Fruit fly (Drosophila melanogaster): ENCODE results near the gene CRMP.
A peak's percentile ranks its signal among the peaks of the same experiment; 100 is the strongest.

CRMP gene

DNA sequence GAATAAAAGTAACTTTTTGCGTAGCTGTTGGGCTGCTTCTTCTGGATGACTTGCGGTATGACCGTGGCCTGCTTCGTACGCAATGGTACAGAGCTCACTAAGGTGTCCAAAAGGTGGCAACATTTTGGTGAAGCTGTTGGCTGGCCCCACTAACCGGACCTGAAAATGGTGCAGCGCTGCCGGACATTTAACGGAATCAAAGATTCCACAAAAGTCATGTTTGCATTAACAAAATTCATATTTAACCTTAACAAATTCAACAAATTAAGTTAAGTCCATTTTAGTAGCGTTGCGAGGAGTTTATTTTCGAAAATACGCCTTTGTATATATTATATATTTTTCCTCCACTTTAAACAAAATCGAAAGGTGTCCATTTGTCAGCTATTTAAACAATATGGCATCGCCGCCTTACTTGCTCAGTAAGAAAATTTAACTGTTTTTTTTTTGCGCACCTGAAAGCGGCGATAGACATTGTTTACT, 30.2 kb downstream of the CRMP start, which contains the start of the genes kra and SecS (continued):
- TF ChIP-seq pum (GFP tag; optimal IDR thresholded peaks at IDR 0.05) = peak; percentile 52
- TF ChIP-seq CG7745 (tag; optimal IDR thresholded peaks at IDR 0.05) = no peak
- TF ChIP-seq CG10209 (GFP tag; optimal IDR thresholded peaks at IDR 0.05) = peak; percentile 54
- peak; percentile 84 for TF ChIP-seq Sin3A (optimal IDR thresholded peaks at IDR 0.05)
- no peak for TF ChIP-seq jing (GFP tag; optimal IDR thresholded peaks at IDR 0.05)
- no peak for TF ChIP-seq jigr1 (GFP tag; IDR thresholded peaks at IDR 0.05)
- TF ChIP-seq CG11456 (GFP tag; IDR thresholded peaks at IDR 0.05) = no peak
- no peak for TF ChIP-seq CG43689 (GFP tag; IDR thresholded peaks at IDR 0.05)
- TF ChIP-seq ewg (GFP tag; optimal IDR thresholded peaks at IDR 0.05) = peak; percentile 67
- no peak for TF ChIP-seq Hr39 (optimal IDR thresholded peaks at IDR 0.05)
- no peak for TF ChIP-seq CG14441 (GFP tag; IDR thresholded peaks at IDR 0.05)
- no peak for TF ChIP-seq CG11504 (tag; optimal IDR thresholded peaks at IDR 0.05)
- TF ChIP-seq Meics (GFP tag; optimal IDR thresholded peaks at IDR 0.05) = peak; percentile 53
- TF ChIP-seq odd (GFP tag; optimal IDR thresholded peaks at IDR 0.05) = no peak
- TF ChIP-seq CG4328 (GFP tag; optimal IDR thresholded peaks at IDR 0.05) = peak; percentile 63
- TF ChIP-seq jumu (GFP tag; optimal IDR thresholded peaks at IDR 0.05) = peak; percentile 48
- peak; percentile 46 for TF ChIP-seq zfh2 (GFP tag; optimal IDR thresholded peaks at IDR 0.05)
- TF ChIP-seq CG1832 (GFP tag; optimal IDR thresholded peaks at IDR 0.05) = no peak
- no peak for TF ChIP-seq CG34376 (GFP tag; optimal IDR thresholded peaks at IDR 0.05)
- peak; percentile 2 for TF ChIP-seq ATbp (GFP tag; optimal IDR thresholded peaks at IDR 0.05)
- no peak for TF ChIP-seq CG7357 (GFP tag; IDR thresholded peaks at IDR 0.05)
- no peak for TF ChIP-seq Kr (GFP tag; optimal IDR thresholded peaks at IDR 0.05)
- peak; percentile 38 for TF ChIP-seq CG1792 (GFP tag; optimal IDR thresholded peaks at IDR 0.05)
- no peak for TF ChIP-seq Oli (tag; optimal IDR thresholded peaks at IDR 0.05)
- TF ChIP-seq eyg (GFP tag; optimal IDR thresholded peaks at IDR 0.05) = no peak
- TF ChIP-seq Blimp-1 (GFP tag; optimal IDR thresholded peaks at IDR 0.05) = peak; percentile 71
- peak; percentile 21 for TF ChIP-seq CG12744 (GFP tag; optimal IDR thresholded peaks at IDR 0.05)
- peak; percentile 47 for TF ChIP-seq fd3F (GFP tag; optimal IDR thresholded peaks at IDR 0.05)
- TF ChIP-seq Rx (GFP tag; IDR thresholded peaks at IDR 0.05) = no peak
- TF ChIP-seq MESR4 (GFP tag; optimal IDR thresholded peaks at IDR 0.05) = peak; percentile 45
- no peak for TF ChIP-seq seq (GFP tag; IDR thresholded peaks at IDR 0.05)
- peak; percentile 44 for TF ChIP-seq CG9876 (GFP tag; optimal IDR thresholded peaks at IDR 0.05)
- TF ChIP-seq CG7987 (GFP tag; optimal IDR thresholded peaks at IDR 0.05) = peak; percentile 57
- TF ChIP-seq abd-A (tag; optimal IDR thresholded peaks at IDR 0.05) = no peak
- peak; percentile 72 for TF ChIP-seq CG12155 (GFP tag; optimal IDR thresholded peaks at IDR 0.05)
- no peak for TF ChIP-seq dati (GFP tag; IDR thresholded peaks at IDR 0.05)
- peak; percentile 91 for TF ChIP-seq CG12659 (GFP tag; optimal IDR thresholded peaks at IDR 0.05)
- no peak for TF ChIP-seq ara (GFP tag; IDR thresholded peaks at IDR 0.05)
- TF ChIP-seq zf30C (GFP tag; optimal IDR thresholded peaks at IDR 0.05) = no peak
- TF ChIP-seq CG4404 (GFP tag; IDR thresholded peaks at IDR 0.05) = no peak
- peak; percentile 7 for TF ChIP-seq Atf-2 (GFP tag; optimal IDR thresholded peaks at IDR 0.05)
- peak; percentile 4 for TF ChIP-seq CG9437 (GFP tag; optimal IDR thresholded peaks at IDR 0.05)
- no peak for TF ChIP-seq oc (tag; optimal IDR thresholded peaks at IDR 0.05)
- TF ChIP-seq Fer1 (GFP tag; optimal IDR thresholded peaks at IDR 0.05) = peak; percentile 68
- TF ChIP-seq CG2678 (tag; optimal IDR thresholded peaks at IDR 0.05) = peak; percentile 67
- no peak for TF ChIP-seq pfk (GFP tag; optimal IDR thresholded peaks at IDR 0.05)
- no peak for TF ChIP-seq E2f2 (GFP tag; IDR thresholded peaks at IDR 0.05)
- TF ChIP-seq CG1647 (GFP tag; optimal IDR thresholded peaks at IDR 0.05) = peak; percentile 57
- peak; percentile 23 for TF ChIP-seq CG16815 (GFP tag; optimal IDR thresholded peaks at IDR 0.05)
- no peak for TF ChIP-seq Sox102F (GFP tag; optimal IDR thresholded peaks at IDR 0.05)
- TF ChIP-seq Xbp1 (GFP tag; optimal IDR thresholded peaks at IDR 0.05) = peak; percentile 79
- TF ChIP-seq dm (GFP tag; optimal IDR thresholded peaks at IDR 0.05) = no peak
